Fruit fly (Drosophila melanogaster): Measurements from ENCODE around the gene dac.
A peak's percentile ranks its signal among the peaks of the same experiment; 100 is the strongest.

dac gene

dm6 chr2L:16476517-16476916, 9.3 kb downstream of the dac start (continued):
- TF ChIP-seq CG12391 (tag; optimal IDR thresholded peaks at IDR 0.05) = peak; percentile 33
- peak; percentile 38 for TF ChIP-seq CG12769 (tag; optimal IDR thresholded peaks at IDR 0.05)
- no peak for TF ChIP-seq CG31388 (GFP tag; optimal IDR thresholded peaks at IDR 0.05)
- no peak for TF ChIP-seq pnt (GFP tag; optimal IDR thresholded peaks at IDR 0.05)
- TF ChIP-seq pfk (GFP tag; optimal IDR thresholded peaks at IDR 0.05) = no peak
- peak; percentile 18 for TF ChIP-seq Sry-β (GFP tag; optimal IDR thresholded peaks at IDR 0.05)
- no peak for TF ChIP-seq CG11723 (GFP tag; optimal IDR thresholded peaks at IDR 0.05)
- TF ChIP-seq CG14710 (tag; optimal IDR thresholded peaks at IDR 0.05) = peak; percentile 42
- TF ChIP-seq Kr (GFP tag; optimal IDR thresholded peaks at IDR 0.05) = peak; percentile 33
- TF ChIP-seq dmrt99B (tag; optimal IDR thresholded peaks at IDR 0.05) = peak; percentile 32
- no peak for TF ChIP-seq run (tag; optimal IDR thresholded peaks at IDR 0.05)
- TF ChIP-seq cato (GFP tag; optimal IDR thresholded peaks at IDR 0.05; ENCODE audit: borderline replicate concordance) = no peak
- no peak for TF ChIP-seq HLHmδ (GFP tag; optimal IDR thresholded peaks at IDR 0.05)
- TF ChIP-seq CG2712 (tag; optimal IDR thresholded peaks at IDR 0.05) = peak; percentile 35
- no peak for TF ChIP-seq CG16813 (GFP tag; IDR thresholded peaks at IDR 0.05; ENCODE audit: partially characterized antibody)
- TF ChIP-seq ci (GFP tag; IDR thresholded peaks at IDR 0.05) = peak; percentile 57; the same call in 1 of the 3 replicates
- TF ChIP-seq CG1647 (GFP tag; optimal IDR thresholded peaks at IDR 0.05) = peak; percentile 12
- no peak for TF ChIP-seq Gsc (GFP tag; IDR thresholded peaks at IDR 0.05)
- TF ChIP-seq CHES-1-like (GFP tag; optimal IDR thresholded peaks at IDR 0.05) = no peak
- TF ChIP-seq ara (GFP tag; IDR thresholded peaks at IDR 0.05) = peak; percentile 18; the same call in 1 of the 2 replicates
- TF ChIP-seq CG9727 (GFP tag; optimal IDR thresholded peaks at IDR 0.05) = peak; percentile 47
- TF ChIP-seq Lhr (GFP tag; optimal IDR thresholded peaks at IDR 0.05) = peak; percentile 49
- TF ChIP-seq Dip3 (GFP tag; optimal IDR thresholded peaks at IDR 0.05) = no peak
- peak; percentile 7 for TF ChIP-seq phol (tag; optimal IDR thresholded peaks at IDR 0.05)
- TF ChIP-seq Fer3 (tag; optimal IDR thresholded peaks at IDR 0.05) = peak; percentile 0
- 0 out of 2 replicates have a peak, but pooled peaks have one; percentile 12 for TF ChIP-seq Awh (GFP tag; IDR thresholded peaks at IDR 0.05)
- TF ChIP-seq ssp (GFP tag; IDR thresholded peaks at IDR 0.05) = no peak
- peak; percentile 29 for TF ChIP-seq lab (GFP tag; optimal IDR thresholded peaks at IDR 0.05)
- peak; percentile 23 for TF ChIP-seq kni (GFP tag; optimal IDR thresholded peaks at IDR 0.05)
- TF ChIP-seq cg (GFP tag; optimal IDR thresholded peaks at IDR 0.05) = no peak
- TF ChIP-seq CG7372 (GFP tag; IDR thresholded peaks at IDR 0.05) = no peak
- no peak for TF ChIP-seq Optix (GFP tag; IDR thresholded peaks at IDR 0.05)
- peak; percentile 21 for TF ChIP-seq CG3838 (GFP tag; optimal IDR thresholded peaks at IDR 0.05)
- peak; percentile 27 for TF ChIP-seq CG18619 (GFP tag; optimal IDR thresholded peaks at IDR 0.05)
- no peak for TF ChIP-seq crol (GFP tag; IDR thresholded peaks at IDR 0.05)
- peak; percentile 26 for TF ChIP-seq fd64A (GFP tag; optimal IDR thresholded peaks at IDR 0.05)
- TF ChIP-seq CG12155 (GFP tag; optimal IDR thresholded peaks at IDR 0.05) = no peak
- no peak for TF ChIP-seq CG4328 (GFP tag; optimal IDR thresholded peaks at IDR 0.05)
- TF ChIP-seq Fer1 (GFP tag; optimal IDR thresholded peaks at IDR 0.05) = no peak
- peak; percentile 61 for TF ChIP-seq gem (tag; optimal IDR thresholded peaks at IDR 0.05)
- peak; percentile 49; the same call in 2 of the 3 replicates for TF ChIP-seq zfh1 (GFP tag; IDR thresholded peaks at IDR 0.05)
- peak; percentile 24 for TF ChIP-seq CG4707 (GFP tag; optimal IDR thresholded peaks at IDR 0.05)
- no peak for TF ChIP-seq sr (GFP tag; IDR thresholded peaks at IDR 0.05)
- TF ChIP-seq lola (GFP tag; optimal IDR thresholded peaks at IDR 0.05) = peak in 1 of 3 experiments; percentile 58
- TF ChIP-seq HmgZ (tag; optimal IDR thresholded peaks at IDR 0.05) = no peak
- TF ChIP-seq CG4617 (GFP tag; optimal IDR thresholded peaks at IDR 0.05; ENCODE audit: borderline replicate concordance) = no peak
- peak; percentile 37 for TF ChIP-seq MTF-1 (GFP tag; optimal IDR thresholded peaks at IDR 0.05; ENCODE audit: borderline replicate concordance)
- no peak for TF ChIP-seq HmgD (GFP tag; optimal IDR thresholded peaks at IDR 0.05)
- TF ChIP-seq da (GFP tag; optimal IDR thresholded peaks at IDR 0.05) = no peak
- TF ChIP-seq trh (GFP tag; optimal IDR thresholded peaks at IDR 0.05) = peak; percentile 32

All from whole organism, embryonic.